Fruit fly (Drosophila melanogaster) whole organism, embryonic: ENCODE data around the gene Idh3b.

Source experiments
- Ada2b ChIP-seq: fragments of 200-800 bp; sonication (Bioruptor generic); IDR thresholded peaks from 2 replicates; pipeline ENCODE4 v1.3.6; 2022; ENCODE audit warnings: missing biosample characterization, missing genetic modification characterization
- B-H2 ChIP-seq: fragments of 200-800 bp; sonication (Bioruptor generic); optimal IDR thresholded peaks from 2 replicates; lab custom pipeline; 2018; ENCODE audit warnings: missing biosample characterization, mild to moderate bottlenecking, missing genetic modification characterization
- Bgb ChIP-seq: fragments of 200-800 bp; sonication (Bioruptor generic); IDR thresholded peaks from 2 replicates; pipeline ENCODE4 v1.3.6; 2022; ENCODE audit warnings: missing biosample characterization, missing genetic modification characterization; ENCODE audit not compliant: partially characterized antibody
- BtbVII ChIP-seq: fragments of 200-800 bp; sonication (Bioruptor generic); optimal IDR thresholded peaks from 3 replicates; lab custom pipeline; 2017; ENCODE audit warnings: missing biosample characterization, mild to moderate bottlenecking, missing genetic modification characterization
- CG10321 ChIP-seq: fragments of 200-800 bp; sonication (Bioruptor generic); IDR thresholded peaks from 2 replicates; pipeline ENCODE4 v1.3.6; 2022; ENCODE audit warnings: missing biosample characterization, missing genetic modification characterization
- CG10543 ChIP-seq: fragments of 200-800 bp; sonication (Bioruptor generic); optimal IDR thresholded peaks from 3 replicates; lab custom pipeline; 2017; ENCODE audit warnings: missing biosample characterization, mild to moderate bottlenecking, missing genetic modification characterization, moderate library complexity
- CG10959 ChIP-seq: fragments of 200-800 bp; sonication (Bioruptor generic); IDR thresholded peaks from 2 replicates; pipeline ENCODE4 v1.3.6; 2022; ENCODE audit warnings: missing biosample characterization, missing genetic modification characterization
- CG10979 ChIP-seq: fragments of 200-800 bp; sonication (Bioruptor generic); optimal IDR thresholded peaks from 2 replicates; lab custom pipeline; 2018; ENCODE audit warnings: missing biosample characterization, mild to moderate bottlenecking, missing genetic modification characterization, moderate library complexity
- CG11695 ChIP-seq: fragments of 200-800 bp; sonication (Bioruptor generic); IDR thresholded peaks from 3 replicates; pipeline ENCODE4 v1.3.6; 2022; ENCODE audit warnings: missing biosample characterization, missing genetic modification characterization
- CG14441 ChIP-seq: fragments of 200-800 bp; sonication (Bioruptor generic); IDR thresholded peaks from 2 replicates; pipeline ENCODE4 v1.3.6; 2022; ENCODE audit warnings: missing biosample characterization, missing genetic modification characterization
- CG15269 ChIP-seq: fragments of 200-800 bp; sonication (Bioruptor generic); optimal IDR thresholded peaks from 2 replicates; lab custom pipeline; 2018; ENCODE audit warnings: missing biosample characterization, mild to moderate bottlenecking, missing genetic modification characterization, moderate library complexity
- CG1832 ChIP-seq: fragments of 200-800 bp; sonication (Bioruptor generic); optimal IDR thresholded peaks from 2 replicates; lab custom pipeline; 2017; ENCODE audit warnings: missing biosample characterization, mild to moderate bottlenecking, missing genetic modification characterization, inconsistent platforms
- CG18476 ChIP-seq: fragments of 200-800 bp; sonication (Bioruptor generic); optimal IDR thresholded peaks from 2 replicates; lab custom pipeline; 2016; ENCODE audit warnings: missing biosample characterization, mild to moderate bottlenecking, missing genetic modification characterization
- CG2202 ChIP-seq: fragments of 200-800 bp; sonication (Bioruptor generic); optimal IDR thresholded peaks from 2 replicates; lab custom pipeline; 2018; ENCODE audit warnings: missing biosample characterization, mild to moderate bottlenecking, missing genetic modification characterization
- CG34376 ChIP-seq: fragments of 200-800 bp; sonication (Bioruptor generic); optimal IDR thresholded peaks from 2 replicates; lab custom pipeline; 2018; ENCODE audit warnings: missing biosample characterization, mild to moderate bottlenecking, missing genetic modification characterization
- CG3847 ChIP-seq: fragments of 200-800 bp; sonication (Bioruptor generic); IDR thresholded peaks from 2 replicates; pipeline ENCODE4 v1.3.6; 2022; ENCODE audit warnings: missing biosample characterization, missing genetic modification characterization
- CG7839 ChIP-seq: fragments of 200-800 bp; sonication (Bioruptor generic); optimal IDR thresholded peaks from 3 replicates; lab custom pipeline; 2018; ENCODE audit warnings: missing biosample characterization, mild to moderate bottlenecking, missing genetic modification characterization, moderate library complexity
- CG7987 ChIP-seq: fragments of 200-800 bp; sonication (Bioruptor generic); optimal IDR thresholded peaks from 2 replicates; lab custom pipeline; 2018; ENCODE audit warnings: missing biosample characterization, mild to moderate bottlenecking, missing genetic modification characterization, moderate library complexity
- CG8924 ChIP-seq: fragments of 200-800 bp; optimal IDR thresholded peaks from 3 replicates; lab custom pipeline; 2019; ENCODE audit warnings: missing biosample characterization, mild to moderate bottlenecking, missing genetic modification characterization, moderate library complexity
- CkIIα-i1 ChIP-seq: fragments of 200-800 bp; sonication (Bioruptor generic); IDR thresholded peaks from 2 replicates; pipeline ENCODE4 v1.3.6; 2022; ENCODE audit warnings: missing biosample characterization, missing genetic modification characterization
- Dbx ChIP-seq: fragments of 200-800 bp; sonication (Bioruptor generic); IDR thresholded peaks from 3 replicates; pipeline ENCODE4 v1.3.6; 2022; ENCODE audit warnings: missing biosample characterization, missing genetic modification characterization
- Dip3 ChIP-seq: fragments of 200-800 bp; sonication (Bioruptor generic); optimal IDR thresholded peaks from 3 replicates; lab custom pipeline; 2016; ENCODE audit warnings: missing biosample characterization, missing genetic modification characterization
- Elba2 ChIP-seq: fragments of 200-800 bp; sonication (Bioruptor generic); optimal IDR thresholded peaks from 3 replicates; lab custom pipeline; 2016; ENCODE audit warnings: missing biosample characterization, missing genetic modification characterization
- HLH4C ChIP-seq: fragments of 200-800 bp; sonication (Bioruptor generic); IDR thresholded peaks from 3 replicates; pipeline ENCODE4 v1.3.6; 2022; ENCODE audit warnings: missing biosample characterization, missing genetic modification characterization; ENCODE audit not compliant: partially characterized antibody
- Hr3 ChIP-seq: fragments of 200-800 bp; sonication (Bioruptor generic); optimal IDR thresholded peaks from 3 replicates; lab custom pipeline; 2016; ENCODE audit warnings: missing biosample characterization, missing genetic modification characterization
- Hr39 ChIP-seq: fragments of >200 bp; optimal IDR thresholded peaks from 2 replicates; lab custom pipeline; 2017
- Kr ChIP-seq: fragments of 200-800 bp; sonication (Bioruptor generic); optimal IDR thresholded peaks from 2 replicates; lab custom pipeline; 2017; ENCODE audit warnings: missing biosample characterization, mild to moderate bottlenecking, missing genetic modification characterization
- Lhr ChIP-seq: fragments of 200-800 bp; sonication (Bioruptor generic); optimal IDR thresholded peaks from 3 replicates; lab custom pipeline; 2017; ENCODE audit warnings: mild to moderate bottlenecking, missing biosample characterization, missing genetic modification reagents, missing genetic modification characterization
- Meics ChIP-seq: fragments of 200-800 bp; sonication (Bioruptor generic); optimal IDR thresholded peaks from 2 replicates; lab custom pipeline; 2017; ENCODE audit warnings: missing biosample characterization, mild to moderate bottlenecking, missing genetic modification characterization
- NFAT ChIP-seq: fragments of 200-800 bp; sonication (Bioruptor generic); IDR thresholded peaks from 2 replicates; pipeline ENCODE4 v1.3.6; 2022; ENCODE audit warnings: missing biosample characterization, missing genetic modification characterization
- Neu2 ChIP-seq: fragments of 200-800 bp; sonication (Bioruptor generic); optimal IDR thresholded peaks from 3 replicates; lab custom pipeline; 2016; ENCODE audit warnings: missing biosample characterization, missing genetic modification characterization, borderline replicate concordance
- NfI ChIP-seq: fragments of 200-800 bp; sonication (Bioruptor generic); optimal IDR thresholded peaks from 3 replicates; lab custom pipeline; 2018; ENCODE audit warnings: missing biosample characterization, mild to moderate bottlenecking, missing genetic modification characterization, moderate library complexity
- Rfx ChIP-seq: fragments of 200-800 bp; sonication (Bioruptor generic); IDR thresholded peaks from 2 replicates; pipeline ENCODE4 v1.3.6; 2022; ENCODE audit warnings: missing biosample characterization, missing genetic modification characterization
- chif ChIP-seq, 2 experiments: fragments of 200-800 bp; sonication (Bioruptor generic); optimal IDR thresholded peaks; 3 replicates each; lab custom pipeline; 2016; ENCODE audit warnings: missing biosample characterization in 2 of 2, missing genetic modification characterization in 2 of 2
- chn ChIP-seq: fragments of 200-800 bp; sonication (Bioruptor generic); optimal IDR thresholded peaks from 2 replicates; lab custom pipeline; 2016; ENCODE audit warnings: missing biosample characterization, missing genetic modification characterization
- cwo ChIP-seq: fragments of 200-800 bp; sonication (Bioruptor generic); optimal IDR thresholded peaks from 3 replicates; lab custom pipeline; 2017; ENCODE audit warnings: missing biosample characterization, missing genetic modification characterization, mild to moderate bottlenecking, moderate library complexity, missing genetic modification reagents
- danr ChIP-seq: fragments of 200-800 bp; sonication (Bioruptor generic); IDR thresholded peaks from 2 replicates; pipeline ENCODE4 v1.3.6; 2022; ENCODE audit warnings: missing biosample characterization, missing genetic modification characterization
- dmrt11E ChIP-seq: fragments of 200-800 bp; sonication (Bioruptor generic); optimal IDR thresholded peaks from 3 replicates; lab custom pipeline; 2018; ENCODE audit warnings: missing biosample characterization, mild to moderate bottlenecking, missing genetic modification characterization, moderate library complexity
- ems ChIP-seq: fragments of 200-800 bp; sonication (Bioruptor generic); optimal IDR thresholded peaks from 3 replicates; lab custom pipeline; 2016; ENCODE audit warnings: missing biosample characterization, missing genetic modification characterization
- grau ChIP-seq: fragments of 200-800 bp; optimal IDR thresholded peaks from 3 replicates; lab custom pipeline; 2019; ENCODE audit warnings: missing biosample characterization, mild to moderate bottlenecking, missing genetic modification characterization, moderate library complexity
- gro ChIP-seq: fragments of 200-800 bp; sonication (Bioruptor generic); optimal IDR thresholded peaks from 2 replicates; lab custom pipeline; 2016; ENCODE audit warnings: missing biosample characterization, missing genetic modification characterization
- her ChIP-seq: fragments of 200-800 bp; sonication (Bioruptor generic); optimal IDR thresholded peaks from 2 replicates; lab custom pipeline; 2016; ENCODE audit warnings: missing biosample characterization, missing genetic modification characterization
- inv ChIP-seq: fragments of 200-800 bp; sonication (Bioruptor generic); IDR thresholded peaks from 2 replicates; pipeline ENCODE4 v1.3.6; 2022; ENCODE audit warnings: missing biosample characterization, missing genetic modification characterization; ENCODE audit not compliant: partially characterized antibody
- jing ChIP-seq: fragments of 200-800 bp; sonication (Bioruptor generic); optimal IDR thresholded peaks from 2 replicates; lab custom pipeline; 2018; ENCODE audit warnings: missing biosample characterization, mild to moderate bottlenecking, missing genetic modification characterization
- nmo ChIP-seq: fragments of 200-800 bp; sonication (Bioruptor generic); optimal IDR thresholded peaks from 2 replicates; lab custom pipeline; 2018; ENCODE audit warnings: missing biosample characterization, mild to moderate bottlenecking, missing genetic modification characterization, moderate library complexity
- nom ChIP-seq: fragments of 200-800 bp; sonication (Bioruptor generic); optimal IDR thresholded peaks from 2 replicates; lab custom pipeline; 2017; ENCODE audit warnings: missing biosample characterization, missing genetic modification characterization, mild to moderate bottlenecking, moderate library complexity, missing genetic modification reagents
- pfk ChIP-seq: fragments of 200-800 bp; sonication (Bioruptor generic); optimal IDR thresholded peaks from 2 replicates; lab custom pipeline; 2018; ENCODE audit warnings: missing biosample characterization, mild to moderate bottlenecking, missing genetic modification characterization, moderate library complexity
- pnt ChIP-seq: fragments of 200-800 bp; sonication (Bioruptor generic); optimal IDR thresholded peaks from 3 replicates; lab custom pipeline; 2016; ENCODE audit warnings: missing biosample characterization, missing genetic modification characterization
- sr ChIP-seq: fragments of 200-800 bp; sonication (Bioruptor generic); IDR thresholded peaks from 3 replicates; pipeline ENCODE4 v1.3.6; 2022; ENCODE audit warnings: missing biosample characterization, missing genetic modification characterization
- yki ChIP-seq: fragments of >200 bp; optimal IDR thresholded peaks from 3 replicates; lab custom pipeline; 2018

Gene Idh3b

DNA sequence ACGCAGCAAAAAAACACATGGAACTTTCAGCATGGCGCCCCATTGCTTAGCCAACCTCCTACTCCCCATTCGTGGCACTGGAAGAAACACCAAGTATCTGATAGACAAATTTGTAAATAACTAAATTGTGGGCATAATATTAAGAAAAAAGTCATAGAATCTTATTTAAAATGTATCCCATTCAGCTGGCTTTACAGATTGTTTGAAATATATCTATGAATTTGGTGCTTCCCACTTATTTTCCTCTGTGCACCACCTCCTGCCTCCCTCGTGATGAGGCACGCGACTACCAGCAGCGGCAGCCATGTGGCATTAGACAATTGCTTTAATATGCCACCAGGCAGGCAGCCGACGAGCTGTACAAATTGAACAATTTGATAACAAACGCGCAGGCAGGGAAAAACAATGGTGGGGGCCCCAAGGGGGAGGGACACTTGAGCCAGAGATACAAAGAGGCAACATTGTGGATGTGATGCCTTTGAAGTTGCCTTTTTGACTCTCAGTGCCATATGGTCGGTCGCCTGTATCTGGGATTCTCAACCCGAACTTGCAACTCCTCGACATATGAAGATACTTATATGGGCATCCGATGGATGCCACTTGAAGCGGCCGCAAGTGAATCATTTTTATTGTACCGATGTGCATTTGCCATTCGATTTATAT, 30.1 kb upstream of the Idh3b start (continued):
- TF ChIP-seq gro (peak; percentile 82), CG10321 (GFP tag; lab: Robert Waterston, UW) (peak; percentile 66), danr (peak; percentile 59; the same call in 1 of the 2 replicates), CG2202 (tag; lab: Kevin White, UChicago) (peak; percentile 47), Dbx (GFP tag; lab: Robert Waterston, UW) (peak; percentile 81), Rfx (peak; percentile 89), BtbVII (peak; percentile 73), chn (GFP tag; lab: Kevin White, UChicago) (peak; percentile 77), CG10959 (GFP tag; lab: Robert Waterston, UW) (peak; percentile 74), CG15269 (tag; lab: Kevin White, UChicago) (peak; percentile 84), chif (GFP tag; optimal IDR thresholded peaks at IDR 0.05; lab: Kevin White, UChicago) (peak; percentile 78 to 80), CG18476 (GFP tag; lab: Kevin White, UChicago) (peak; percentile 60), pfk (GFP tag; lab: Kevin White, UChicago) (no peak), Hr3 (GFP tag; lab: Kevin White, UChicago) (peak; percentile 76), CG1832 (GFP tag; lab: Kevin White, UChicago) (no peak), Neu2 (no peak), grau (tag; lab: Kevin White, UChicago) (peak; percentile 80), B-H2 (peak; percentile 3), her (GFP tag; lab: Kevin White, UChicago) (peak; percentile 69), Kr (no peak), pnt (GFP tag; lab: Kevin White, UChicago) (peak; percentile 72), Hr39 (lab: Kevin White, UChicago) (no peak), Meics (peak; percentile 80), CG10543 (peak; percentile 53), yki (lab: Kevin White, UChicago) (no peak), CG7839 (tag; lab: Kevin White, UChicago) (peak; percentile 85), CG7987 (GFP tag; lab: Kevin White, UChicago) (peak; percentile 52), Dip3 (GFP tag; lab: Kevin White, UChicago) (peak; percentile 42), jing (GFP tag; lab: Kevin White, UChicago) (peak; percentile 72), nom (GFP tag; lab: Kevin White, UChicago) (no peak), CG3847 (GFP tag; lab: Robert Waterston, UW) (peak; percentile 77), CG10979 (peak; percentile 79), dmrt11E (tag; lab: Kevin White, UChicago) (peak; percentile 72), Bgb (GFP tag; lab: Robert Waterston, UW) (0 out of 2 replicates have a peak, but pooled peaks have one; percentile 10), CG11695 (GFP tag; lab: Robert Waterston, UW) (peak; percentile 74), Lhr (GFP tag; lab: Kevin White, UChicago) (peak; percentile 14), inv (GFP tag; lab: Robert Waterston, UW) (no peak), CG14441 (GFP tag; lab: Robert Waterston, UW) (peak; percentile 84), HLH4C (GFP tag; lab: Robert Waterston, UW) (no peak), nmo (peak; percentile 79), CkIIα-i1 (0 out of 2 replicates have a peak, but pooled peaks have one; percentile 40), NFAT (GFP tag; lab: Robert Waterston, UW) (peak; percentile 37; the same call in 1 of the 2 replicates), Elba2 (GFP tag; lab: Kevin White, UChicago) (no peak), Ada2b (GFP tag; lab: Robert Waterston, UW) (peak; percentile 83), cwo (peak; percentile 96), ems (peak; percentile 58), CG8924 (tag; lab: Kevin White, UChicago) (peak; percentile 82), CG34376 (GFP tag; lab: Kevin White, UChicago) (no peak), sr (no peak; the same call in 2 of the 3 replicates), NfI (GFP tag; lab: Kevin White, UChicago) (peak; percentile 72)
